Worm (Caenorhabditis elegans): ENCODE data around the gene atrn-1.

ce11 chrX:14736955-14737621 is 25.7 kb downstream of the atrn-1 start:
- TF ChIP-seq pha-4 (tag; optimal IDR thresholded peaks at IDR 0.05) = no peak
- TF ChIP-seq rnt-1 (tag; optimal IDR thresholded peaks at IDR 0.05) = no peak

All from whole organism, late embryonic.